Fruit fly (Drosophila melanogaster): ENCODE data around the gene CycJ.
A peak's percentile ranks its signal among the peaks of the same experiment; 100 is the strongest.

- no peak for TF ChIP-seq shn (GFP tag; optimal IDR thresholded peaks at IDR 0.05)
- no peak for TF ChIP-seq Hmr (GFP tag; optimal IDR thresholded peaks at IDR 0.05)
- no peak for TF ChIP-seq Fer2 (tag; optimal IDR thresholded peaks at IDR 0.05)
- TF ChIP-seq NFAT (GFP tag; IDR thresholded peaks at IDR 0.05) = no peak
- TF ChIP-seq NC2β (GFP tag; optimal IDR thresholded peaks at IDR 0.05) = no peak
- no peak for TF ChIP-seq B-H1 (GFP tag; IDR thresholded peaks at IDR 0.05)
- no peak for TF ChIP-seq CG12219 (GFP tag; optimal IDR thresholded peaks at IDR 0.05)
- no peak for TF ChIP-seq eve (GFP tag; optimal IDR thresholded peaks at IDR 0.05)
- TF ChIP-seq Sry-β (GFP tag; optimal IDR thresholded peaks at IDR 0.05) = no peak
- TF ChIP-seq exex (tag; optimal IDR thresholded peaks at IDR 0.05) = peak; percentile 53
These were observed 3.5 kb downstream of the CycJ start for dm6 chr3L:3469709-3470108.
